Worm (Caenorhabditis elegans): ENCODE measurements around the gene W04E12.3.
"Not testable (repeated sequence)": the region's sequence is repeated elsewhere in the genome, so short reads cannot be mapped to it uniquely, and the experiment has no call there.

W04E12.3 gene

ce11 chrV:19741651-19742050, at the start of gene W04E12.3:
TSS of gene W04E12.3 (plus strand) at chrV:19741951.
- TF ChIP-seq W03F9.2 (tag; optimal IDR thresholded peaks at IDR 0.05) (no peak), him-1 (tag; optimal IDR thresholded peaks at IDR 0.05) (no peak), dao-5 (tag; optimal IDR thresholded peaks at IDR 0.05) (no peak)

ce11 chrV:19691954-19692353, 49.8 kb upstream of the W04E12.3 start:
- TF ChIP-seq W03F9.2 (tag; optimal IDR thresholded peaks at IDR 0.05) (no peak), dao-5 (tag; optimal IDR thresholded peaks at IDR 0.05) (no peak), him-1 (tag; optimal IDR thresholded peaks at IDR 0.05) (no peak)

ce11 chrV:19697348-19698172, 44.2 kb upstream of the W04E12.3 start, which contains the start of the genes Y43F8C.13 and ani-3:
TSS of gene Y43F8C.13 (minus strand) at chrV:19697398.
TSS of gene ani-3 (plus strand) at chrV:19697732.
- TF ChIP-seq him-1 (tag; optimal IDR thresholded peaks at IDR 0.05) (no peak), W03F9.2 (tag; optimal IDR thresholded peaks at IDR 0.05) (no peak), dao-5 (tag; optimal IDR thresholded peaks at IDR 0.05) (no peak)

ce11 chrV:19708849-19709248, 32.9 kb upstream of the W04E12.3 start, which contains the start of gene srv-3:
TSS of gene srv-3 (minus strand) at chrV:19708949.
- TF ChIP-seq W03F9.2 (tag; optimal IDR thresholded peaks at IDR 0.05) (no peak), dao-5 (tag; optimal IDR thresholded peaks at IDR 0.05) (no peak), him-1 (tag; optimal IDR thresholded peaks at IDR 0.05) (no peak)

- not testable (repeated sequence) for TF ChIP-seq W03F9.2, him-1, dao-5 (tag; optimal IDR thresholded peaks at IDR 0.05)
Observed at ce11 chrV:19710514-19710913, 31.2 kb upstream of the W04E12.3 start, which contains the start of gene Y43F8C.15. TSS of gene Y43F8C.15 (minus strand) at chrV:19710614.

- not testable (repeated sequence) for TF ChIP-seq W03F9.2, dao-5, him-1 (tag; optimal IDR thresholded peaks at IDR 0.05)
Observed at ce11 chrV:19711646-19712045, 30.1 kb upstream of the W04E12.3 start, which contains the start of gene Y43F8C.23. TSS of gene Y43F8C.23 (minus strand) at chrV:19711746.

- no peak for TF ChIP-seq dao-5 (tag; optimal IDR thresholded peaks at IDR 0.05)
- TF ChIP-seq him-1 (tag; optimal IDR thresholded peaks at IDR 0.05): no peak
- no peak for TF ChIP-seq W03F9.2 (tag; optimal IDR thresholded peaks at IDR 0.05)
Observed at ce11 chrV:19715419-19715818, 26.3 kb upstream of the W04E12.3 start, which contains the start of gene Y43F8C.16. TSS of gene Y43F8C.16 (minus strand) at chrV:19715519.

ce11 chrV:19715847-19716246, 25.9 kb upstream of the W04E12.3 start, which contains the start of gene Y43F8C.17:
TSS of gene Y43F8C.17 (plus strand) at chrV:19716147.
- TF ChIP-seq dao-5 (tag; optimal IDR thresholded peaks at IDR 0.05) (no peak), him-1 (tag; optimal IDR thresholded peaks at IDR 0.05) (no peak), W03F9.2 (tag; optimal IDR thresholded peaks at IDR 0.05) (no peak)

ce11 chrV:19717933-19718332, 23.8 kb upstream of the W04E12.3 start:
- TF ChIP-seq dao-5 (tag; optimal IDR thresholded peaks at IDR 0.05): no peak
- TF ChIP-seq him-1 (tag; optimal IDR thresholded peaks at IDR 0.05): no peak
- no peak for TF ChIP-seq W03F9.2 (tag; optimal IDR thresholded peaks at IDR 0.05)

- no peak for TF ChIP-seq him-1 (tag; optimal IDR thresholded peaks at IDR 0.05)
- no peak for TF ChIP-seq dao-5 (tag; optimal IDR thresholded peaks at IDR 0.05)
- no peak for TF ChIP-seq W03F9.2 (tag; optimal IDR thresholded peaks at IDR 0.05)
Observed at ce11 chrV:19718660-19719059, 23.1 kb upstream of the W04E12.3 start.

ce11 chrV:19719253-19719652, 22.5 kb upstream of the W04E12.3 start, which contains the start of gene Y116F11A.6:
TSS of gene Y116F11A.6 (plus strand) at chrV:19719553.
- no peak for TF ChIP-seq him-1 (tag; optimal IDR thresholded peaks at IDR 0.05)
- TF ChIP-seq dao-5 (tag; optimal IDR thresholded peaks at IDR 0.05): no peak
- TF ChIP-seq W03F9.2 (tag; optimal IDR thresholded peaks at IDR 0.05): no peak

ce11 chrV:19722881-19723280, 18.9 kb upstream of the W04E12.3 start:
- no peak for TF ChIP-seq W03F9.2 (tag; optimal IDR thresholded peaks at IDR 0.05)
- no peak for TF ChIP-seq him-1 (tag; optimal IDR thresholded peaks at IDR 0.05)
- TF ChIP-seq dao-5 (tag; optimal IDR thresholded peaks at IDR 0.05): no peak

- TF ChIP-seq him-1 (tag; optimal IDR thresholded peaks at IDR 0.05): no peak
- no peak for TF ChIP-seq dao-5 (tag; optimal IDR thresholded peaks at IDR 0.05)
- TF ChIP-seq W03F9.2 (tag; optimal IDR thresholded peaks at IDR 0.05): no peak
Observed at ce11 chrV:19724589-19724988, 17.2 kb upstream of the W04E12.3 start.

ce11 chrV:19727990-19728389, 13.8 kb upstream of the W04E12.3 start:
- TF ChIP-seq dao-5 (tag; optimal IDR thresholded peaks at IDR 0.05) (no peak), W03F9.2 (tag; optimal IDR thresholded peaks at IDR 0.05) (no peak), him-1 (tag; optimal IDR thresholded peaks at IDR 0.05) (no peak)

Data from whole organism, L4/young adult.